Fruit fly (Drosophila melanogaster): ENCODE measurements around the gene CG33725.

DNA sequence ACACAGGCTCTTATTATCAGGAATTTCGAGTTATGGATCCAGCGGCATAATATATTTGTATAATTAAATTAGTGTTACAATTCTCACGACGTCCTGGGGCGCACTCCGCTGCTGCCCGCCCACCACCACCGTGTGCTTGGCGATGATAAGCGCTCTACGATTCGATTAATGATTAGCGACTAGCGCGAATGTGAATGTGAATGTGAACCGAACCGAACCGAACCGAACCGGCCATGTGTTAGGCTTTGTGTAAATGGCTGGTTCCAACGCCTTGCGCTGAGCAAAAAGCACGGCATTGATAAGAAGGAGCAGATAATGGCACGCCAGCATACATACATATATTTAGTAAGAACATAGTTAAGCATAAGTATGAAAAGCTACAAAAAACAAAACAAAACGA, 36.9 kb downstream of the CG33725 start:
- TF ChIP-seq CG9705 (GFP tag; optimal IDR thresholded peaks at IDR 0.05): no peak
- no peak for TF ChIP-seq psq (GFP tag; optimal IDR thresholded peaks at IDR 0.05)
- TF ChIP-seq usp (GFP tag; optimal IDR thresholded peaks at IDR 0.05): no peak
- no peak for TF ChIP-seq OdsH (GFP tag; optimal IDR thresholded peaks at IDR 0.05)
- no peak for TF ChIP-seq Hr78 (GFP tag; optimal IDR thresholded peaks at IDR 0.05)
- TF ChIP-seq tai (GFP tag; optimal IDR thresholded peaks at IDR 0.05): no peak
- TF ChIP-seq sage (GFP tag; optimal IDR thresholded peaks at IDR 0.05): no peak
